Worm (Caenorhabditis elegans): ENCODE data around the gene clc-6.

Gene clc-6

ce11 chrV:11228653-11229173 lies 32.7 kb upstream of the clc-6 start, which contains the start of gene pqn-70:
TSS of gene pqn-70 (minus strand) at chrV:11228703.
- TF ChIP-seq lsy-2 (tag; optimal IDR thresholded peaks at IDR 0.05), result peak; percentile 84 to 85
- peak; percentile 91 for TF ChIP-seq snu-23 (GFP tag; optimal IDR thresholded peaks at IDR 0.05)
- TF ChIP-seq lin-39 (tag; optimal IDR thresholded peaks at IDR 0.05), result peak; percentile 23
- TF ChIP-seq mep-1 (tag; optimal IDR thresholded peaks at IDR 0.05), result peak; percentile 93
- peak; percentile 90 for TF ChIP-seq nhr-20 (tag; optimal IDR thresholded peaks at IDR 0.05)
- TF ChIP-seq ceh-8 (GFP tag; optimal IDR thresholded peaks at IDR 0.05), result no peak
- no peak for TF ChIP-seq egl-27 (tag; optimal IDR thresholded peaks at IDR 0.05)
- peak; percentile 87 to 98 (median 90) for TF ChIP-seq ceh-82 (tag; optimal IDR thresholded peaks at IDR 0.05)
- TF ChIP-seq jun-1 (tag; optimal IDR thresholded peaks at IDR 0.05), result peak; percentile 64
- TF ChIP-seq unc-130 (tag; optimal IDR thresholded peaks at IDR 0.05), result peak; percentile 87
- peak; percentile 72 for TF ChIP-seq snpc-4 (tag; optimal IDR thresholded peaks at IDR 0.05)
- peak in 1 of 2 experiments; percentile 75 for TF ChIP-seq ztf-11 (tag; optimal IDR thresholded peaks at IDR 0.05)
- TF ChIP-seq dsc-1 (tag; optimal IDR thresholded peaks at IDR 0.05), result peak; percentile 66
- TF ChIP-seq swsn-7 (tag; optimal IDR thresholded peaks at IDR 0.05), result peak; percentile 83
- TF ChIP-seq pag-3 (tag; optimal IDR thresholded peaks at IDR 0.05; ENCODE audit: borderline replicate concordance, insufficient read depth), result no peak
- TF ChIP-seq mdl-1 (tag; optimal IDR thresholded peaks at IDR 0.05), result peak in 1 of 2 experiments; percentile 78
- no peak for TF ChIP-seq aha-1 (tag; optimal IDR thresholded peaks at IDR 0.05)
- peak; percentile 37 for TF ChIP-seq fkh-10 (GFP tag; optimal IDR thresholded peaks at IDR 0.05)
- peak; percentile 92 for TF ChIP-seq blmp-1 (tag; optimal IDR thresholded peaks at IDR 0.05)
- peak; percentile 91 for TF ChIP-seq nhr-71 (tag; optimal IDR thresholded peaks at IDR 0.05)
- peak; percentile 97 for TF ChIP-seq lin-14 (GFP tag; optimal IDR thresholded peaks at IDR 0.05)
- TF ChIP-seq lin-15B (tag; optimal IDR thresholded peaks at IDR 0.05), result peak; percentile 53
- peak; percentile 83 for TF ChIP-seq nhr-19 (GFP tag; conservative IDR thresholded peaks at IDR 0.05)
- peak; percentile 34; the same call in 1 of the 2 replicates for TF ChIP-seq mab-9 (GFP tag; IDR thresholded peaks at IDR 0.05)
- TF ChIP-seq C04F5.9 (tag; optimal IDR thresholded peaks at IDR 0.05), result peak; percentile 9
- TF ChIP-seq ztf-4 (tag; optimal IDR thresholded peaks at IDR 0.05), result peak; percentile 75
- TF ChIP-seq nhr-47 (tag; optimal IDR thresholded peaks at IDR 0.05), result peak; percentile 88
- peak; percentile 45 for TF ChIP-seq hpl-2 (GFP tag; optimal IDR thresholded peaks at IDR 0.05)
- peak; percentile 56 for TF ChIP-seq elt-2 (tag; optimal IDR thresholded peaks at IDR 0.05)
- peak; percentile 48 for TF ChIP-seq F16B12.6 (tag; optimal IDR thresholded peaks at IDR 0.05)
- no peak for TF ChIP-seq vab-15 (tag; optimal IDR thresholded peaks at IDR 0.05)
- TF ChIP-seq egl-13 (tag; optimal IDR thresholded peaks at IDR 0.05), result peak; percentile 39
- peak; percentile 60 for TF ChIP-seq sox-4 (tag; optimal IDR thresholded peaks at IDR 0.05)
- peak; percentile 79 for TF ChIP-seq nhr-90 (tag; optimal IDR thresholded peaks at IDR 0.05; ENCODE audit: poor library complexity)
- peak; percentile 81 to 89 for TF ChIP-seq efl-1 (optimal IDR thresholded peaks at IDR 0.05)
- TF ChIP-seq efl-1 (GFP tag; optimal IDR thresholded peaks at IDR 0.05 in 1 of 2), result peak; percentile 68 to 97
- peak; percentile 84 for TF ChIP-seq rnt-1 (tag; optimal IDR thresholded peaks at IDR 0.05)
- TF ChIP-seq irx-1 (tag; optimal IDR thresholded peaks at IDR 0.05), result peak; percentile 65
- TF ChIP-seq C16A3.4 (tag; optimal IDR thresholded peaks at IDR 0.05), result peak; percentile 80
- TF ChIP-seq nhr-77 (tag; optimal IDR thresholded peaks at IDR 0.05), result peak; percentile 48
- peak; percentile 69 for TF ChIP-seq grh-1 (GFP tag; IDR thresholded peaks at IDR 0.05)
- peak; percentile 86 for TF ChIP-seq tbx-2 (tag; optimal IDR thresholded peaks at IDR 0.05)
- no peak for TF ChIP-seq fkh-4 (tag; optimal IDR thresholded peaks at IDR 0.05; ENCODE audit: borderline replicate concordance)
- TF ChIP-seq xbp-1 (tag; optimal IDR thresholded peaks at IDR 0.05), result peak; percentile 75
- peak; percentile 74 for TF ChIP-seq lir-3 (tag; optimal IDR thresholded peaks at IDR 0.05; ENCODE audit: poor library complexity)
- TF ChIP-seq nhr-76 (tag; optimal IDR thresholded peaks at IDR 0.05), result no peak
- TF ChIP-seq hlh-17 (GFP tag; optimal IDR thresholded peaks at IDR 0.05; ENCODE audit: borderline replicate concordance), result no peak
- TF ChIP-seq aly-2 (tag; optimal IDR thresholded peaks at IDR 0.05), result peak; percentile 25
- TF ChIP-seq dpl-1 (GFP tag; optimal IDR thresholded peaks at IDR 0.05), result peak; percentile 41 to 75 (median 69)
- peak; percentile 61 for TF ChIP-seq pax-3 (tag; optimal IDR thresholded peaks at IDR 0.05)
- peak; percentile 39 for TF ChIP-seq nhr-237 (tag; optimal IDR thresholded peaks at IDR 0.05)
- peak; percentile 90 for TF ChIP-seq nhr-85 (tag)

Measured in whole organism, L1 larva.